Fruit fly (Drosophila melanogaster): Measurements from ENCODE around the gene GXIVsPLA2.

dm6 chr3L:15968686-15969085 lies 13.8 kb downstream of the GXIVsPLA2 start:
- TF ChIP-seq dac (GFP tag; optimal IDR thresholded peaks at IDR 0.05) = no peak
- no peak for TF ChIP-seq pdm3 (GFP tag; optimal IDR thresholded peaks at IDR 0.05)
- TF ChIP-seq CG8632 (GFP tag; optimal IDR thresholded peaks at IDR 0.05) = no peak
- TF ChIP-seq Ets21C (GFP tag; optimal IDR thresholded peaks at IDR 0.05) = no peak
- no peak for TF ChIP-seq Lpt (GFP tag; optimal IDR thresholded peaks at IDR 0.05)
- TF ChIP-seq dsx (GFP tag; optimal IDR thresholded peaks at IDR 0.05; ENCODE audit: poor library complexity, severe bottlenecking) = no peak
- TF ChIP-seq CG15336 (GFP tag; IDR thresholded peaks at IDR 0.05) = no peak
- TF ChIP-seq CG11762 (GFP tag; optimal IDR thresholded peaks at IDR 0.05; ENCODE audit: insufficient read depth) = no peak
- TF ChIP-seq Gug (GFP tag; IDR thresholded peaks at IDR 0.05) = no peak

Measured in whole organism, prepupa.